Fruit fly (Drosophila melanogaster) whole organism: ENCODE results near the gene CG2310.

Experiments used
- CG8478 ChIP-seq: fragments of >200 bp; optimal IDR thresholded peaks from 2 replicates; lab custom pipeline; 2018; ENCODE audit warnings: inconsistent platforms
- Dll ChIP-seq: fragments of >200 bp; optimal IDR thresholded peaks from 2 replicates; lab custom pipeline; 2017
- EcR ChIP-seq, 2 experiments: fragments of >200 bp; optimal IDR thresholded peaks; 2 replicates each; lab custom pipeline; 2017; ENCODE audit warnings: missing biosample characterization in 2 of 2, missing genetic modification characterization in 2 of 2, missing genetic modification reagents in 2 of 2
- pan ChIP-seq: fragments of >200 bp; optimal IDR thresholded peaks from 2 replicates; lab custom pipeline; 2017
- psq ChIP-seq: fragments of >200 bp; optimal IDR thresholded peaks from 2 replicates; lab custom pipeline; 2017
- usp ChIP-seq: fragments of >200 bp; optimal IDR thresholded peaks from 2 replicates; lab custom pipeline; 2017; ENCODE audit warnings: missing biosample characterization, missing genetic modification characterization, mixed read lengths

CG2310 gene

DNA sequence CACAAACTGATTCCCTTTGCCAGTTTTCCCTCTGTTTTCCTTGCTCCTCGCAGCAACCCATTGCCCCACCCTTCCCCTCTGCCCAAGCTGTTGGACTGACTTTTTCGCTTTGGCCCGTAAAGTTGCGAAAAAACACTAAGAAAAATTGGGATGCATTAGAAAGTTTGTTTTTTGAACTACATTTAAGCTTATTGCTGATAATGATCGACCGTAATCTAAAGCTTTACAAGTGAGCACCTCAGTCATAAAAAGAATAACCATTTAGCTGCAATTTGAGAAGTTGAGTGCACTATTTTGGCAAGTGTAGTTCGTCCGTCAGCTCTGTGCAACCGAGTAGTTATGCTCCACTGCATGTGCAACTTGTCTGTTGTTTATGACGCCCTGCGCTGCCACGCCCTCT is 43.0 kb downstream of the CG2310 start:
- TF ChIP-seq EcR (GFP tag; optimal IDR thresholded peaks at IDR 0.05; lab: Kevin White, UChicago) (no peak), psq (lab: Kevin White, UChicago) (no peak), CG8478 (lab: Kevin White, UChicago) (no peak), pan (no peak), usp (GFP tag; lab: Kevin White, UChicago) (no peak), Dll (no peak)
